Fruit fly (Drosophila melanogaster) whole organism, adult: ENCODE results near the gene CG5704.

ENCODE experiments used
- CG12768 ChIP-seq: fragments of 200-800 bp; sonication (Bioruptor generic); optimal IDR thresholded peaks from 2 replicates; lab custom pipeline; 2017; ENCODE audit warnings: missing biosample characterization, missing genetic modification characterization, mild to moderate bottlenecking, moderate library complexity, missing genetic modification reagents
- CG5204 ChIP-seq: fragments of 200-800 bp; sonication (Bioruptor generic); optimal IDR thresholded peaks from 2 replicates; lab custom pipeline; 2016; ENCODE audit warnings: missing biosample characterization, missing genetic modification characterization
- Hr96 ChIP-seq: fragments of 200-800 bp; sonication (Bioruptor generic); optimal IDR thresholded peaks from 2 replicates; lab custom pipeline; 2016; ENCODE audit warnings: missing biosample characterization, missing genetic modification characterization
- cic ChIP-seq: fragments of 200-800 bp; sonication (Bioruptor generic); optimal IDR thresholded peaks from 2 replicates; lab custom pipeline; 2017; ENCODE audit warnings: missing biosample characterization, mild to moderate bottlenecking, missing genetic modification characterization, moderate library complexity
- kay ChIP-seq: fragments of 200-800 bp; sonication (Bioruptor generic); peaks from one replicate; lab custom pipeline; 2016; ENCODE audit warnings: missing biosample characterization, missing genetic modification characterization, borderline replicate concordance
- pad ChIP-seq: fragments of 200-800 bp; sonication (Bioruptor generic); optimal IDR thresholded peaks from 3 replicates; lab custom pipeline; 2017; ENCODE audit warnings: missing biosample characterization, missing genetic modification characterization, mild to moderate bottlenecking, moderate library complexity, missing genetic modification reagents
- tj ChIP-seq: fragments of 200-800 bp; sonication (Bioruptor generic); optimal IDR thresholded peaks from 3 replicates; lab custom pipeline; 2017; ENCODE audit warnings: missing biosample characterization, mild to moderate bottlenecking, missing genetic modification characterization, moderate library complexity
- toe ChIP-seq: fragments of 200-800 bp; sonication (Bioruptor generic); optimal IDR thresholded peaks from 2 replicates; lab custom pipeline; 2016; ENCODE audit warnings: missing biosample characterization, missing genetic modification characterization

dm6 chr3L:2122333-2122732 is 48.4 kb downstream of the CG5704 start:
- TF ChIP-seq tj (no peak), Hr96 (GFP tag; lab: Kevin White, UChicago) (no peak), pad (GFP tag; lab: Kevin White, UChicago) (no peak), toe (GFP tag; lab: Kevin White, UChicago) (no peak), CG12768 (no peak), kay (GFP tag; lab: Kevin White, UChicago) (no peak), CG5204 (GFP tag; lab: Kevin White, UChicago) (no peak), cic (GFP tag; lab: Kevin White, UChicago) (no peak)
